Fruit fly (Drosophila melanogaster): Measurements from ENCODE around the gene CG42397.

Gene CG42397

dm6 chr3L:11973690-11974089 is at the start of gene CG42397:
CG42397 (minus strand) TSS chr3L:11973790.
- TF ChIP-seq noc (tag; optimal IDR thresholded peaks at IDR 0.05) = no peak

dm6 chr3L:12021903-12022302 is 48.3 kb upstream of the CG42397 start:
- no peak for TF ChIP-seq noc (tag; optimal IDR thresholded peaks at IDR 0.05)

- no peak for TF ChIP-seq noc (tag; optimal IDR thresholded peaks at IDR 0.05)
Measured at dm6 chr3L:12016186-12016585, 42.6 kb upstream of the CG42397 start.

- no peak for TF ChIP-seq noc (tag; optimal IDR thresholded peaks at IDR 0.05)
Measured at dm6 chr3L:12014272-12014671, 40.7 kb upstream of the CG42397 start.

DNA sequence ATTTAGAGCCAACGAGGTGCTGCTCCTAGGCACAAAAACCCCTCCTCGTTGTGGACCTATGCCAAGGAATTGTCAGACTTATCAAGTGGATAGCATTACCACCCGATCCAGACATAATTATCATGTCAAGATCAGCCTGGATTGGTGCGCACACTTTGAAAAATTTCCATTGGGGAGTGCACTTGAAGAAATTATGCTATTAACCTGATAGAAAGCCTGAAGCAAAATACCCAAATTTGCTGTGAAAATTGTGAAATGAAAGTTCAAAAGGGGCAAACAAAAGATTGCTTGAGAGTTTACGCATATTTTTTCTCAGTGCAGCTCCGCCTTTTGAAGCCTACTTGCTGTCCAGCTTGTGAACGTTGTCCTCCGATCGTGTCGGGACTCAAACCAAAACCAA is 40.1 kb upstream of the CG42397 start:
- no peak for TF ChIP-seq noc (tag; optimal IDR thresholded peaks at IDR 0.05)

DNA sequence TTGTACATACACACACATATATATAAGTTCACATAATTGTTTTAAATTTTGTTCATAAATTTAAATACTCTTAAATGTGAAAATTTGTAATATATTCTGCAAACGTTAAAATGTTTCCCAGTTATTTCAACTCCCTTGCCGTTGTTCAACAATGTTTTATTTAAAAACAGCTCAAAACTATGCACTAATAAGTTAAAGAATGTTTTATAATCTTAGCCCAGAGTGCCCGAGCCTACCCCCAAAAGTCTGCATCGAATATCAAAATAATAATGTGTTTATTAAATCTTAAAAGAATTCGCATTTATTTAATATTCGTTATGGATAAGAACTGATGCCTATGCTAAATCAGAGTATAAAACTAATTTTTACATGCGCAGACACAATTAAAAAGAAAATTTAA is 34.4 kb upstream of the CG42397 start:
- TF ChIP-seq noc (tag; optimal IDR thresholded peaks at IDR 0.05) = no peak

dm6 chr3L:12004136-12004535 is 30.5 kb upstream of the CG42397 start:
- no peak for TF ChIP-seq noc (tag; optimal IDR thresholded peaks at IDR 0.05)

DNA sequence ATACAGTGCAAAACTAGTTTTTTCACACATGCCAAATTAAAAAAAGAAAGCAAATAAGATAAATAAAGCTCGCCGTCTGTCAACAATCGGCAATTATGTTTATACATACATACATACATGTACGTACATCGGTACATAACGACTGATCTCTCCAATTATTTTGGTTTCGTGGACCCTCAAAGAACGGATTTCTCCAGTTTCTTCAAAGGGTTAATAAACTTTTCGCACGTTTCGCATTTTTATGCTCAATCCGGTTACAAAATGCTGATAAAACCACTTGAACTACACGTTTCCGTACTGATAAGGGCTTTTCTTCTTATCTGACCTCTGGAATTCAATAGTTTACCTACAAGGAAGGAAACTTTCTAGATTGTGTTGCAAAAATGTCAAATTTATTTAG is 29.9 kb upstream of the CG42397 start:
- no peak for TF ChIP-seq noc (tag; optimal IDR thresholded peaks at IDR 0.05)

- TF ChIP-seq noc (tag; optimal IDR thresholded peaks at IDR 0.05) = no peak
Measured at dm6 chr3L:12002321-12003248, 29.0 kb upstream of the CG42397 start, which contains the start of the genes Pop2 and CG6928. Pop2 (minus strand) TSS chr3L:12002915. CG6928 (plus strand) TSS chr3L:12003155.

- TF ChIP-seq noc (tag; optimal IDR thresholded peaks at IDR 0.05) = no peak
Measured at dm6 chr3L:11997959-11998358, 24.4 kb upstream of the CG42397 start, which contains the start of gene Grip163. Grip163 (minus strand) TSS chr3L:11998138.

- TF ChIP-seq noc (tag; optimal IDR thresholded peaks at IDR 0.05) = no peak
Measured at dm6 chr3L:11992960-11993359, 19.4 kb upstream of the CG42397 start, which contains the start of gene viaf. viaf (minus strand) TSS chr3L:11993179.

DNA sequence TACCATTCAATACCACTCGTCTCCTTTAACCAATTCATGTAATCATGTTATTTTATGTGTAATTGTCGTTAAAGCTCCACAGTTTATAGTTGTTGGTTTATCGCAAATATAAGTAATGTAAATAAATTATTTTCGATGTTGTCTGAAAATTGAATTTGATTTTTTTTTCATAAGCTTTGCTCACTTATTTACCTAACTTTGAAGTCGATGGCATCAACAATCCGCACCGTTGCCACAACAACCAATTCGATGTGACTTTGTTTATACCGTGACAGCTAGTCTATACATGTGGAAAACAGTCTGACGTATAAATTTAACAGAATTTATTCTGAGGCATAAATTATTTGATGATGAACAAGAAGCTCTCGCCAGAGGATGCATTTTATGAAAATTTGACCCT is 16.8 kb upstream of the CG42397 start, which contains the start of gene CG6931:
Gene CG6931 (plus strand): TSS at position 301 of the 400 bp plus-strand sequence.
- no peak for TF ChIP-seq noc (tag; optimal IDR thresholded peaks at IDR 0.05)

dm6 chr3L:11984606-11985005 is 11.0 kb upstream of the CG42397 start, which contains the start of gene CG6938:
CG6938 (plus strand) TSS chr3L:11984906.
- no peak for TF ChIP-seq noc (tag; optimal IDR thresholded peaks at IDR 0.05)

dm6 chr3L:11975811-11976210 is 2.2 kb upstream of the CG42397 start, which contains the start of gene CG43896:
CG43896 (plus strand) TSS chr3L:11976111.
- no peak for TF ChIP-seq noc (tag; optimal IDR thresholded peaks at IDR 0.05)

DNA sequence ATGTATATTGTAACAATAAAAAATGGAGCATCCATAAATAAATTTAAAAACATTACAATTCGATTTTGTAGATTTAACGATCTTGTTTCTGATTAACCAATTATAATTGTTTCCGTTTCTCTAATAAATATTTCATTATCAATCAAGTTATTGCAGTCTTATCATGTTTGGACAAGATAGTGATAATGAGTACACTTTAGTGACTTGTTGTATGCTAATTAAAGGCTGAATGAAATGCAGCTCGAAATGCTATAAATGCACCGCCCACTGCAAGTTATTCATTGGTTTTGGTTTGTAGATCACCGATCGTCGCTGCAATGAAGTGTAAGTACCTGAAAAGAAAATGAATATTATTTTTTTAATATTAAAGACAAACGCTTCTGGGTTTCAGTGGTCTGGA is 1.0 kb upstream of the CG42397 start, which contains the start of gene CG14125:
Gene CG14125 (plus strand): TSS at position 301 of the 400 bp plus-strand sequence.
- no peak for TF ChIP-seq noc (tag; optimal IDR thresholded peaks at IDR 0.05)

- no peak for TF ChIP-seq noc (tag; optimal IDR thresholded peaks at IDR 0.05)
Measured at dm6 chr3L:11972879-11973278, 711 bp downstream of the CG42397 start, which contains the start of gene Muc68E. Muc68E (minus strand) TSS chr3L:11972979.

- no peak for TF ChIP-seq noc (tag; optimal IDR thresholded peaks at IDR 0.05)
Measured at dm6 chr3L:11966104-11966503, 7.5 kb downstream of the CG42397 start, which contains the start of gene prc. prc (minus strand) TSS chr3L:11966131.
